Worm (Caenorhabditis elegans) whole organism, mixed stage, embryonic: ENCODE results near the gene kup-1.
A peak's percentile ranks its signal among the peaks of the same experiment; 100 is the strongest.

Experiments used
- blmp-1 ChIP-seq: fragments of 150-350 bp; optimal IDR thresholded peaks from 2 replicates; lab custom pipeline; 2014; ENCODE audit warnings: missing biosample characterization, missing genetic modification characterization
- ces-1 ChIP-seq: fragments of 150-350 bp; optimal IDR thresholded peaks from 2 replicates; lab custom pipeline; 2014; ENCODE audit warnings: missing biosample characterization, missing genetic modification reagents, missing genetic modification characterization
- lin-32 ChIP-seq: fragments of 200-800 bp; sonication (Bioruptor generic); optimal IDR thresholded peaks from 2 replicates; lab custom pipeline; 2018; ENCODE audit warnings: mild to moderate bottlenecking, missing genetic modification characterization, missing compliant biosample characterization
- mep-1 ChIP-seq: fragments of 150-350 bp; optimal IDR thresholded peaks from 2 replicates; lab custom pipeline; 2017; ENCODE audit warnings: missing biosample characterization, missing genetic modification reagents, missing genetic modification characterization, inconsistent platforms
- nhr-2 ChIP-seq: fragments of 150-350 bp; optimal IDR thresholded peaks from 2 replicates; lab custom pipeline; 2014; ENCODE audit warnings: missing biosample characterization, missing genetic modification characterization
- nhr-237 ChIP-seq: fragments of 150-350 bp; optimal IDR thresholded peaks from 2 replicates; lab custom pipeline; 2014; ENCODE audit warnings: missing biosample characterization, missing genetic modification characterization
- nhr-28 ChIP-seq: fragments of 150-350 bp; optimal IDR thresholded peaks from 2 replicates; lab custom pipeline; 2014; ENCODE audit warnings: missing biosample characterization, missing genetic modification characterization
- sptf-1 ChIP-seq: sonication (generic microtip); optimal IDR thresholded peaks from 2 replicates; lab custom pipeline; 2017; ENCODE audit warnings: mild to moderate bottlenecking, missing genetic modification characterization, moderate library complexity, missing compliant biosample characterization
- unc-62 ChIP-seq: fragments of 150-350 bp; optimal IDR thresholded peaks from 2 replicates; lab custom pipeline; 2014; ENCODE audit warnings: missing biosample characterization, missing genetic modification reagents, missing genetic modification characterization

DNA sequence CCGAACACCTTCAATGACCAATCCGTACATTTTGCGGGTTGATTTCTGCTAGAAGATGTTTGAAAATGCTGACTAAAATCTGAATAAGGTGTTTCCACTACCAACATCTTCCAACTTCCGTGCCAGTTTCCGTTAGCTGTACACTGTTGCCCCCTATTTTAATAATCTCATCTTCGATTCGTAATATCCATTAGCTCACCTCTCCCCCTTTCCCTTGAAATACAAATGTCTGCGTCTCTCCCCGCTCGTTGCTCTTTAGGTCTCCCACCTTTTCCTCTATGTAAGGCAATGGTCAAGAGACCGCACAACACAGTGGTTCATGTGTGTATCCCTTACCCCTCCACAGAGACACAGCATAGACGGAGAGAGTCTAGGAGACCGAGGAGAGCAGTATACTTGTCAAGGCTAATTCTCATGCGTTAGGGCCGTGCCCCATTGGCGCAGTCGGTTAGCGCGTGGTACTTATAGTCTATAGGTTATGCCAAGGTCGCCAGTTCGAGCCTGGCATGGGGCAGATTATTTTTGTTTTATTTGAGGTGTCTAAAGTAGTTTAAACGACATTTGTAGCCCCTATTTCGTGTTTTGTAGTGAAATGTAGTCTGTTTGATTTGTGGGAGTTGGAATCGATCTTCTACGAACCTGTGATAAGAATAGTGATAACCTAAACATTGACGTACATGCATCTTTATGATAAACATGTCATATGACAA is 38.8 kb downstream of the kup-1 start, which contains the start of gene gcy-33:
- TF ChIP-seq sptf-1 (tag; lab: Kevin White, UChicago) (peak; percentile 98), ces-1 (GFP tag; lab: Kevin White, UChicago) (peak; percentile 71), lin-32 (peak; percentile 95), nhr-28 (tag; lab: Kevin White, UChicago) (peak; percentile 59), unc-62 (peak; percentile 72), blmp-1 (tag; lab: Kevin White, UChicago) (peak; percentile 62), mep-1 (peak; percentile 83), nhr-2 (tag; lab: Kevin White, UChicago) (no peak), nhr-237 (tag; lab: Kevin White, UChicago) (peak; percentile 72)
